Worm (Caenorhabditis elegans): ENCODE measurements around the gene slc-25A18.1.

Gene slc-25A18.1

DNA sequence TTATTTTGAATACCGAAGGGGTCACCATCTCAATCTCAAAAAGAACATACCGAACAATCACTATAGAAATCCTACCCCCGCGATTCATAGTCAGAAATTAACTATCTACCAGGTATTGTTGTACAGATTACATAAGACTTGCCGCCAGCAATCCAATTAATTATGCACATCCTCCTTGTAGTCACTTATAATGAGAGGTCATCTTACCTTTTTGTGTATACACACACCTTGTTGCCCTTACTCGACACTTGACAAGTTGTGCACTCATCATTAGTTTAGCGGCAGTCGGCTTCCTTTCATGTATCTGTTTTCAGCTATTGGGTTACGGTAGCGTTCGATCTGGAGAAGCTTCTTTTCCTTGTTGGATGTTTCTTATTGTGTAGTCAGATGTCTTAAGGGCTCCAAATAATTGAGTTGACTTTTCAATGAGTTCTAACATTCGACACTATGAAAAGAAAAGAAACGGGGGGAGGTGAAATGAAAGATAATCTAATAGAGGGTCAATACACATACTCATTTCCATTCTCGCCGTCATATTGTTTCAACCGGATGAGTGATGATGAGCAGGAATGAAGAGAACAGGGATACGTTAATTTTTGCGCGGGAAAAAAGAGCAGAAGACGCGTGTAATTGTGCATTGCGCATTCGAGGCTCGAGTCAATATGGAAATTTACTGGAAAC is 44.2 kb downstream of the slc-25A18.1 start:
- TF ChIP-seq sea-2 (GFP tag; IDR thresholded peaks at IDR 0.05): no peak
- no peak for TF ChIP-seq hsf-1 (GFP tag; IDR thresholded peaks at IDR 0.05)
- no peak for TF ChIP-seq nhr-90 (tag; optimal IDR thresholded peaks at IDR 0.05)
- TF ChIP-seq B0035.1 (tag; optimal IDR thresholded peaks at IDR 0.05): no peak
- TF ChIP-seq ztf-25 (GFP tag; IDR thresholded peaks at IDR 0.05): no peak
- no peak for TF ChIP-seq chd-7 (tag; optimal IDR thresholded peaks at IDR 0.05)
- TF ChIP-seq egrh-3 (GFP tag; IDR thresholded peaks at IDR 0.05): no peak
- TF ChIP-seq ztf-28 (GFP tag; IDR thresholded peaks at IDR 0.05): no peak

DNA sequence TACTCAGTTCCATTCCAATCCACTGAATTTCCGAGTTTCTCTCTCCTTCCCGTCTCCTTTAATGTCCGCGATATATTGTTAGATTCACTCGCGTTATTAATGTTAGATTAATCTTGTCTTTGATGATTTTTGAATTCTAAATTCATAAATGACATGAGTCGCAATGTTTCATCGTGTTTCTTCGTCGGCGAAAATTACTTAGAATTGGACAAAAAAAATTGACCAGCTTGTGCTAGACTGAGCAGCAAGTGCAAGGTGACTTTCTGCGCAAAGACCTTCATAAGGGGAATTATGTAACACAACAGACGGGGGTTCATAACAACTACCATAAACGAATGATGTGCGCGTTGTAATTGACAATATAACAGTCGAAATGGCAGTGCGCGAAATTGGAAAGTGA is 45.3 kb downstream of the slc-25A18.1 start:
- no peak for TF ChIP-seq mcd-1 (GFP tag; IDR thresholded peaks at IDR 0.05)
- no peak for TF ChIP-seq lsl-1 (GFP tag; optimal IDR thresholded peaks at IDR 0.05)
- TF ChIP-seq egl-44 (GFP tag; IDR thresholded peaks at IDR 0.05): no peak
- TF ChIP-seq zfh-2 (GFP tag; conservative IDR thresholded peaks at IDR 0.05): no peak
- no peak for TF ChIP-seq ztf-3 (GFP tag; optimal IDR thresholded peaks at IDR 0.05)
- no peak for TF ChIP-seq bed-2 (GFP tag; IDR thresholded peaks at IDR 0.05)
- TF ChIP-seq ztf-6 (GFP tag; IDR thresholded peaks at IDR 0.05): no peak
- no peak for TF ChIP-seq B0019.2 (GFP tag; conservative IDR thresholded peaks at IDR 0.05)

DNA sequence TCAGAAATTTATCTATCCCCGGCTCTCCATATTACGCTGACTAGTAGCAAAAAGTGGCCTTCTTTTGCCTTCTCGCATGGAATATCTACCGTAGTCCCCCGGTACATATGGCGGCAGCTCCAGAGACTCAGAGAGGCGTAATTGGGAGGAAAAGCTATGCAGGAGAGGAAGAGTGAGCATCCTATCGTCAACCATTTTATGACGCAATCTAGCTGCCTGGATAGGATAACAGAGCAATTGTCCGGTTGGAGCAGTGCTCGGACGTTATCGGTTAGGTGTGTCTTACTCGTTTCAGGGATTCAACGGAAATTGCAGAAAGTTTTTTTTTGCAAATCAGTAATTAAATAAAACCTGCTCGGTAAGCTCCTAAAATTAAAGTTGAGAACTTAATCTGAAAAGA is 46.6 kb downstream of the slc-25A18.1 start:
- TF ChIP-seq lsy-27 (tag; optimal IDR thresholded peaks at IDR 0.05; ENCODE audit: borderline replicate concordance, insufficient read depth) (no peak), die-1 (tag; optimal IDR thresholded peaks at IDR 0.05) (no peak), mel-28 (tag; optimal IDR thresholded peaks at IDR 0.05; ENCODE audit: borderline replicate concordance) (no peak), snpc-4 (GFP tag; optimal IDR thresholded peaks at IDR 0.05) (no peak), snpc-4 (tag; optimal IDR thresholded peaks at IDR 0.05) (no peak), ceh-100 (GFP tag; IDR thresholded peaks at IDR 0.05) (no peak), ztf-25 (GFP tag; IDR thresholded peaks at IDR 0.05) (no peak), cebp-1 (GFP tag; IDR thresholded peaks at IDR 0.05) (no peak), cebp-1 (tag; optimal IDR thresholded peaks at IDR 0.05) (no peak), efl-1 (GFP tag; optimal IDR thresholded peaks at IDR 0.05) (no peak), ets-4 (GFP tag; optimal IDR thresholded peaks at IDR 0.05) (no peak), madf-3 (GFP tag; IDR thresholded peaks at IDR 0.05) (no peak), K12H6.12 (tag; optimal IDR thresholded peaks at IDR 0.05) (no peak), nhr-179 (tag; optimal IDR thresholded peaks at IDR 0.05) (no peak), unc-130 (GFP tag; optimal IDR thresholded peaks at IDR 0.05) (no peak), F57A8.1 (GFP tag; optimal IDR thresholded peaks at IDR 0.05) (no peak), mxl-1 (tag; optimal IDR thresholded peaks at IDR 0.05) (no peak)

DNA sequence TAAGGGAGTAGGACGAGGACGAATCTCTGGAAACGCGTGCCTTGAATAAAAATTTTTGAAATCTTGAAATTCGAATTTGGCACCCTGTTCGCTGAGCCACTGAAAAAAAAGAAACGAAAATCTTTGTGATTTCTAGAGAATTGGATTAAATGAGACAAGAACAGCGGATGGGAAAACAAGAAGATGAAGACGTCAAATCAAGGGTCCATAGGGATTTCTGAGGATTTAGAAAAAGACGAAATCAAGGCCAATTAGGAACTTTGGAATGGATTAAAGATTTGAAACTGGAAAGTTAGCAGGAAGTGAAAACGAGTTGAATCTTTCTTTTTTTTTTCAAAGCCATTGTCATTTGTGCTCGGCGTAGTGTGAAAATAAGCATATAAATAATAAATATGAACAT is 49.2 kb downstream of the slc-25A18.1 start, which contains the start of gene pag-3:
Gene pag-3 (minus strand): TSS at position 101 of the 400 bp plus-strand sequence.
- TF ChIP-seq F22D6.2 (tag; optimal IDR thresholded peaks at IDR 0.05) (no peak), ceh-91 (GFP tag; IDR thresholded peaks at IDR 0.05) (no peak), chd-7 (tag; optimal IDR thresholded peaks at IDR 0.05) (no peak), zfh-2 (GFP tag; conservative IDR thresholded peaks at IDR 0.05) (no peak), dpff-1 (tag; optimal IDR thresholded peaks at IDR 0.05) (no peak), nhr-80 (tag; optimal IDR thresholded peaks at IDR 0.05) (no peak), nhr-179 (tag; optimal IDR thresholded peaks at IDR 0.05) (no peak)

Measured in whole organism, young adult.